Worm (Caenorhabditis elegans) whole organism, midembryonic: Measurements from ENCODE around the gene phy-3.

Experiments used
- T22C8.4 ChIP-seq: fragments of 200-800 bp; sonication (Bioruptor generic); IDR thresholded peaks from 2 replicates; pipeline ENCODE4 v1.3.6; 2022; ENCODE audit warnings: missing genetic modification characterization, missing compliant biosample characterization
- cog-1 ChIP-seq: sonication (generic microtip); optimal IDR thresholded peaks from 2 replicates; lab custom pipeline; 2016; ENCODE audit warnings: missing genetic modification characterization, missing compliant biosample characterization
- flt-1 ChIP-seq: fragments of 200-800 bp; sonication (Bioruptor generic); IDR thresholded peaks from 2 replicates; pipeline ENCODE4 v1.3.6; 2022; ENCODE audit warnings: missing genetic modification characterization, missing compliant biosample characterization
- med-1 ChIP-seq: sonication (generic microtip); optimal IDR thresholded peaks from 2 replicates; lab custom pipeline; 2017; ENCODE audit warnings: missing genetic modification characterization, mild to moderate bottlenecking, missing compliant biosample characterization, antibody characterized with exemption, missing genetic modification reagents; ENCODE audit not compliant: insufficient read depth
- ref-1 ChIP-seq: fragments of 200-800 bp; sonication (Bioruptor generic); conservative IDR thresholded peaks from 2 replicates; pipeline ENCODE4 v1.3.6; 2022; ENCODE audit warnings: missing genetic modification reagents, missing genetic modification characterization, missing compliant biosample characterization
- tab-1 ChIP-seq: fragments of 200-800 bp; sonication (Bioruptor generic); IDR thresholded peaks from 2 replicates; pipeline ENCODE4 v1.3.6; 2022; ENCODE audit warnings: missing genetic modification characterization, missing compliant biosample characterization
- ztf-23 ChIP-seq: fragments of 200-800 bp; sonication (Bioruptor generic); IDR thresholded peaks from 2 replicates; pipeline ENCODE4 v1.3.6; 2022; ENCODE audit warnings: missing genetic modification reagents, missing genetic modification characterization, missing compliant biosample characterization
- ztf-29 ChIP-seq: fragments of 200-800 bp; sonication (Bioruptor generic); IDR thresholded peaks from 2 replicates; pipeline ENCODE4 v1.3.6; 2022; ENCODE audit warnings: missing genetic modification reagents, missing genetic modification characterization, missing compliant biosample characterization

- TF ChIP-seq ztf-29 (no peak), ztf-23 (GFP tag; lab: Robert Waterston, UW) (no peak), ref-1 (GFP tag; lab: Robert Waterston, UW) (no peak), flt-1 (GFP tag; lab: Robert Waterston, UW) (no peak), T22C8.4 (GFP tag; lab: Robert Waterston, UW) (no peak), tab-1 (GFP tag; lab: Robert Waterston, UW) (no peak), cog-1 (tag; lab: Kevin White, UChicago) (no peak), med-1 (no peak)
Measured at ce11 chrV:16811841-16812240, 21.1 kb upstream of the phy-3 start.
